Worm (Caenorhabditis elegans) whole organism, late embryonic: Measurements from ENCODE around the gene ZC8.6.

Source experiments
- K09A11.1 ChIP-seq: sonication (generic microtip); optimal IDR thresholded peaks from 2 replicates; lab custom pipeline; 2017; ENCODE audit warnings: antibody characterized with exemption, mild to moderate bottlenecking, missing genetic modification characterization, missing compliant biosample characterization; ENCODE audit not compliant: insufficient read depth
- ama-1 ChIP-seq: fragments of 150-350 bp; optimal IDR thresholded peaks from 2 replicates; lab custom pipeline; 2014
- ceh-14 ChIP-seq: sonication (generic microtip); optimal IDR thresholded peaks from 2 replicates; lab custom pipeline; 2016; ENCODE audit warnings: missing genotype, missing genetic modification characterization, missing compliant biosample characterization
- ceh-18 ChIP-seq: sonication (generic microtip); optimal IDR thresholded peaks from 2 replicates; lab custom pipeline; 2016; ENCODE audit warnings: missing genetic modification characterization, missing compliant biosample characterization
- ceh-19 ChIP-seq: fragments of 200-800 bp; sonication (Bioruptor generic); optimal IDR thresholded peaks from 2 replicates; lab custom pipeline; 2018; ENCODE audit warnings: mild to moderate bottlenecking, missing genetic modification characterization, missing compliant biosample characterization
- ceh-2 ChIP-seq: sonication (generic microtip); optimal IDR thresholded peaks from 2 replicates; lab custom pipeline; 2016; ENCODE audit warnings: missing genotype, missing genetic modification characterization, missing compliant biosample characterization
- ceh-22 ChIP-seq: sonication (generic microtip); optimal IDR thresholded peaks from 2 replicates; lab custom pipeline; 2017; ENCODE audit warnings: missing biosample characterization, missing genetic modification characterization
- ceh-30 ChIP-seq: fragments of 150-350 bp; optimal IDR thresholded peaks from 2 replicates; lab custom pipeline; 2014; ENCODE audit warnings: missing biosample characterization, missing genetic modification characterization
- ceh-31 ChIP-seq: sonication (generic microtip); optimal IDR thresholded peaks from 2 replicates; lab custom pipeline; 2016; ENCODE audit warnings: missing genetic modification characterization, missing compliant biosample characterization
- ceh-34 ChIP-seq: sonication (generic microtip); optimal IDR thresholded peaks from 2 replicates; lab custom pipeline; 2016; ENCODE audit warnings: mild to moderate bottlenecking, missing genetic modification characterization, missing compliant biosample characterization
- ceh-48 ChIP-seq: sonication (generic microtip); optimal IDR thresholded peaks from 2 replicates; lab custom pipeline; 2016; ENCODE audit warnings: missing genetic modification characterization, inconsistent platforms, missing compliant biosample characterization
- dmd-4 ChIP-seq: sonication (generic microtip); optimal IDR thresholded peaks from 2 replicates; lab custom pipeline; 2016; ENCODE audit warnings: borderline replicate concordance, missing genetic modification characterization, missing compliant biosample characterization
- elt-2 ChIP-seq: sonication (generic microtip); optimal IDR thresholded peaks from 2 replicates; lab custom pipeline; 2016; ENCODE audit warnings: missing genetic modification reagents, missing genetic modification characterization, missing compliant biosample characterization
- ets-4 ChIP-seq: sonication (generic microtip); optimal IDR thresholded peaks from 2 replicates; lab custom pipeline; 2016; ENCODE audit warnings: missing genetic modification characterization, missing compliant biosample characterization
- eyg-1 ChIP-seq: sonication (generic microtip); optimal IDR thresholded peaks from 2 replicates; lab custom pipeline; 2016; ENCODE audit warnings: missing genotype, missing genetic modification characterization, missing compliant biosample characterization
- fkh-6 ChIP-seq: sonication (generic microtip); optimal IDR thresholded peaks from 2 replicates; lab custom pipeline; 2016; ENCODE audit warnings: missing genetic modification characterization, missing compliant biosample characterization
- hlh-30 ChIP-seq: sonication (generic microtip); optimal IDR thresholded peaks from 2 replicates; lab custom pipeline; 2017; ENCODE audit warnings: antibody characterized with exemption, missing genetic modification characterization, missing compliant biosample characterization; ENCODE audit not compliant: insufficient read depth
- lim-6 ChIP-seq: sonication (generic microtip); optimal IDR thresholded peaks from 2 replicates; lab custom pipeline; 2016; ENCODE audit warnings: missing genetic modification characterization, missing compliant biosample characterization
- lin-11 ChIP-seq: fragments of 200-800 bp; sonication (Bioruptor generic); optimal IDR thresholded peaks from 2 replicates; lab custom pipeline; 2018; ENCODE audit warnings: mild to moderate bottlenecking, missing genetic modification characterization, missing compliant biosample characterization
- nfya-1 ChIP-seq: sonication (generic microtip); optimal IDR thresholded peaks from 2 replicates; lab custom pipeline; 2017; ENCODE audit warnings: missing genetic modification characterization, mild to moderate bottlenecking, missing compliant biosample characterization, antibody characterized with exemption, moderate library complexity
- nhr-232 ChIP-seq: sonication (generic microtip); optimal IDR thresholded peaks from 2 replicates; lab custom pipeline; 2016; ENCODE audit warnings: missing genetic modification characterization, missing compliant biosample characterization
- npax-4 ChIP-seq: sonication (generic microtip); optimal IDR thresholded peaks from 2 replicates; lab custom pipeline; 2016; ENCODE audit warnings: missing genetic modification characterization, missing compliant biosample characterization
- odd-2 ChIP-seq: sonication (generic microtip); optimal IDR thresholded peaks from 2 replicates; lab custom pipeline; 2017; ENCODE audit warnings: antibody characterized with exemption, mild to moderate bottlenecking, missing genetic modification characterization, missing compliant biosample characterization
- pag-3 ChIP-seq: sonication (generic microtip); optimal IDR thresholded peaks from 2 replicates; lab custom pipeline; 2016; ENCODE audit warnings: missing compliant biosample characterization, missing genetic modification characterization, borderline replicate concordance
- pat-9 ChIP-seq: fragments of 200-800 bp; sonication (Bioruptor generic); optimal IDR thresholded peaks from 2 replicates; lab custom pipeline; 2018; ENCODE audit warnings: mild to moderate bottlenecking, missing genetic modification characterization, moderate library complexity, missing compliant biosample characterization
- pha-2 ChIP-seq: sonication (generic microtip); optimal IDR thresholded peaks from 2 replicates; lab custom pipeline; 2017; ENCODE audit warnings: mild to moderate bottlenecking, missing genetic modification characterization, missing compliant biosample characterization
- pha-4 ChIP-seq: fragments of 150-350 bp; optimal IDR thresholded peaks from 2 replicates; lab custom pipeline; 2018; ENCODE audit warnings: missing biosample characterization, missing genetic modification reagents, missing genetic modification characterization
- pros-1 ChIP-seq: fragments of 150-350 bp; optimal IDR thresholded peaks from 2 replicates; lab custom pipeline; 2014; ENCODE audit warnings: missing biosample characterization, missing genetic modification reagents, missing genetic modification characterization
- ref-2 ChIP-seq: sonication (generic microtip); optimal IDR thresholded peaks from 2 replicates; lab custom pipeline; 2016; ENCODE audit warnings: missing genetic modification characterization, missing compliant biosample characterization
- rnt-1 ChIP-seq: sonication (generic microtip); optimal IDR thresholded peaks from 2 replicates; lab custom pipeline; 2016; ENCODE audit warnings: missing genetic modification characterization, missing compliant biosample characterization
- sdc-2 ChIP-seq: sonication (generic microtip); optimal IDR thresholded peaks from 2 replicates; lab custom pipeline; 2016; ENCODE audit warnings: missing genotype, missing genetic modification characterization, missing compliant biosample characterization
- sox-2 ChIP-seq: fragments of 200-800 bp; sonication (Bioruptor generic); IDR thresholded peaks from 2 replicates; pipeline ENCODE4 v1.3.6; 2022; ENCODE audit warnings: missing genetic modification reagents, missing genetic modification characterization, missing compliant biosample characterization
- sox-4 ChIP-seq: sonication (generic microtip); optimal IDR thresholded peaks from 2 replicates; lab custom pipeline; 2017; ENCODE audit warnings: mild to moderate bottlenecking, missing genetic modification characterization, inconsistent platforms, missing compliant biosample characterization
- tbx-2 ChIP-seq: sonication (generic microtip); optimal IDR thresholded peaks from 2 replicates; lab custom pipeline; 2016; ENCODE audit warnings: missing genetic modification characterization, missing compliant biosample characterization
- unc-3 ChIP-seq, 2 experiments: fragments of 200-800 bp in 1 of 2; sonication (Bioruptor generic) in 1 of 2; sonication (generic microtip) in 1 of 2; conservative IDR thresholded peaks in 1 of 2; optimal IDR thresholded peaks in 1 of 2; 2 replicates each; pipeline versions ENCODE4 v1.3.6 to Lab custom; 2016 to 2022; ENCODE audit warnings: missing compliant biosample characterization in 2 of 2, missing genetic modification characterization in 2 of 2, missing genetic modification reagents in 1 of 2
- unc-42 ChIP-seq: sonication (generic microtip); optimal IDR thresholded peaks from 2 replicates; lab custom pipeline; 2016; ENCODE audit warnings: missing genotype, missing genetic modification characterization, missing compliant biosample characterization
- unc-55 ChIP-seq: sonication (generic microtip); optimal IDR thresholded peaks from 2 replicates; lab custom pipeline; 2017; ENCODE audit warnings: missing biosample characterization, missing genetic modification reagents, missing genetic modification characterization
- unc-86 ChIP-seq: sonication (generic microtip); optimal IDR thresholded peaks from 2 replicates; lab custom pipeline; 2016; ENCODE audit warnings: missing genetic modification characterization, missing compliant biosample characterization

The ZC8.6 gene

DNA sequence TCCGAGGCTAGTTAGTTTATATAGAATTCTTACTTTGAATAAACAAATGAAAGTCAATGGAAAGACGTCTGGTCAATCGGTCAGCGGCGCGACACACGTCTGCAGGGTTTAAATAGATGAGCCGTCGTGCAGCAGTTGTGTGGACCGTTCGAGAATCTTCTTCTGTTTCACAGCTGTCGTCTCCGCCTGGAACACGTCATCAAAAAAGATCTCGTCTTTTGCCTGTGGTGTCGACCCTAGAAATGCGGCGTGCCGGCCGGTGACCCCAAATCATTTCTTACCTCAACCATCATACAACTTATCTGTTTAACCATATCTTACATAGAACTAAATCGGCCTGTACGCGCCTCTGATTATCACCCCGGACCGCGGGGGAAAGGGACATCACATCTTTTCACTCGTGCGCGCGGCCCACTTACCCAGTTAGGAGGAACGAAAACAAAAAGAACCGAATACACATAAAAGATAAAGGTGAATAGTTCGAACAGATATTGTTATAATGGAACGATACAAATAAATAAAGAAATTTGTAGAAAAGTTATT lies 25.3 kb downstream of the ZC8.6 start:
- TF ChIP-seq sox-2 (GFP tag; lab: Robert Waterston, UW) (no peak), eyg-1 (tag; lab: Kevin White, UChicago) (peak; percentile 6), unc-55 (GFP tag; lab: Kevin White, UChicago) (peak; percentile 38), sox-4 (tag; lab: Kevin White, UChicago) (no peak)

DNA sequence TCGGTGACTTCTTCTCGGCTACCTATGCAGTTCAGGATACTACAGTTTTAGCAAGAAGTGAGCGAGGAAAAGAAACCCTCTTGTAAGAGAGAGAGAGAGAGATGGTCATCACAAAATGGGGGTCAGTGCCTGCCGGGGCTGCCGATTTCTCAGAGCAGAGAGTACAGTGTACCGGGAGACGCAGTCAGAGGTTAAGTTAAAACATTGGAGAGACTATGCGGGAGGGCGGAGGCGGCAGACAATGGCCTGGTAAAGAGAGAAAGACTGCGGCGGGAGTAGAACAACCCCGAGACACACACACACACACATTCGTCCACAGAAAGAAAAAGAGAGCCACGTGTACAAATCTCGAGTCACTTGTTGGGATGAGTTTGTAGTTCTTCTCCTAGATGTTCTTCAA lies 26.0 kb downstream of the ZC8.6 start:
- TF ChIP-seq ceh-18 (tag; lab: Kevin White, UChicago) (peak; percentile 28), tbx-2 (tag; lab: Kevin White, UChicago) (peak; percentile 69), sox-2 (GFP tag; lab: Robert Waterston, UW) (no peak), sdc-2 (tag; lab: Kevin White, UChicago) (peak; percentile 15), K09A11.1 (no peak), dmd-4 (peak; percentile 3), ets-4 (no peak), ref-2 (tag; lab: Kevin White, UChicago) (peak; percentile 47), ceh-2 (tag; lab: Kevin White, UChicago) (peak; percentile 37), rnt-1 (tag; lab: Kevin White, UChicago) (peak; percentile 33), unc-55 (GFP tag; lab: Kevin White, UChicago) (peak; percentile 14), ceh-19 (GFP tag; lab: Kevin White, UChicago) (peak; percentile 12), hlh-30 (peak; percentile 85), ceh-31 (tag; lab: Kevin White, UChicago) (peak; percentile 43)

DNA sequence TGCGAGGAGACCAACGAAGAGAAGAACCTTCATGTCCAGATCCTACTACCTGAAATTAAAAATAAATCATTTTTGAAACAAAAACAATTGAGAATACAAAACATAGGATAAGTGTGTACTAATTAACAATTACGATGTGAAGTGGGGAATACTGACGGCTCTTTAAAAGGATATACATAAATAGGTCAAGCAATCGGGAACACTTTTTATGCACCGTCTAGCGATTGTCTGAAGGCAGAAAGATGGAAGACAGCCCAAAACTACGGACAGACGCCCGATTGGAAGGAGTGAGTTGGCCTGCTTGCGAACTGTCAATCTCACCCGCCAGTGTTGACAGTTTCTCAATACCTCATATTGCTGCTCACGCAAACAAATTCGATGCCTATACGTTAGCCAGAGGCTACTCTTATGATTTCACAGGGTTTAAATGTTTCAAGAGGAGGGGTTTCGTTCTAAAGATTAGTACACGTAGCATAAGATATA lies 26.5 kb downstream of the ZC8.6 start, which contains the start of gene calu-1:
Gene calu-1, minus strand, starts transcription at position 51 of the 483 bp plus-strand sequence.
- TF ChIP-seq ceh-14 (tag; lab: Kevin White, UChicago) (no peak), lim-6 (tag; lab: Kevin White, UChicago) (no peak), pha-4 (tag; lab: Kevin White, UChicago) (no peak), npax-4 (tag; lab: Kevin White, UChicago) (no peak), unc-3 (GFP tag; conservative IDR thresholded peaks at IDR 0.05; lab: Robert Waterston, UW) (no peak), unc-3 (tag; optimal IDR thresholded peaks at IDR 0.05; lab: Kevin White, UChicago) (no peak), pag-3 (tag; lab: Kevin White, UChicago) (no peak), sdc-2 (tag; lab: Kevin White, UChicago) (no peak), sox-4 (tag; lab: Kevin White, UChicago) (no peak)

DNA sequence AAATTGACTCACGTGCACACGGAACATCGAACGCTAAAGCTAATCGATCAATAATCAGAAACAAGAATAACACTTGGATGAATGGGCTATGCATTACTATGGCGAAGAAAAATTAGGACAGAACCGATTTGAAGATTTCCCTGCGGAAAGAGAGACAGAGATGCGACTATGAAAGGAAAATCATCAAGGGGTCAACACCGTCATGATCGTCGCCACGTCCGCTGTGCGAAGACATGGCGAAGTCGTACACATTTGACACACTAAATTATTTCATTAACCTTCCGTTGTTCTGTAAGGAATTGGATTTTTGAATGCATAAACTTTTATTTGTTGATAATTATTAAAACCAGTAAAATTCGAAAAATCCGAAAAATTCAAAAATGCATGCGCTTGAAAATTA lies 28.2 kb downstream of the ZC8.6 start, which contains the start of gene M03F4.6:
Gene M03F4.6, minus strand, starts transcription at position 101 of the 400 bp plus-strand sequence.
- TF ChIP-seq fkh-6 (tag; lab: Kevin White, UChicago) (no peak), ceh-14 (tag; lab: Kevin White, UChicago) (no peak), ama-1 (lab: Kevin White, UChicago) (peak; percentile 68), ceh-48 (tag; lab: Kevin White, UChicago) (no peak)

DNA sequence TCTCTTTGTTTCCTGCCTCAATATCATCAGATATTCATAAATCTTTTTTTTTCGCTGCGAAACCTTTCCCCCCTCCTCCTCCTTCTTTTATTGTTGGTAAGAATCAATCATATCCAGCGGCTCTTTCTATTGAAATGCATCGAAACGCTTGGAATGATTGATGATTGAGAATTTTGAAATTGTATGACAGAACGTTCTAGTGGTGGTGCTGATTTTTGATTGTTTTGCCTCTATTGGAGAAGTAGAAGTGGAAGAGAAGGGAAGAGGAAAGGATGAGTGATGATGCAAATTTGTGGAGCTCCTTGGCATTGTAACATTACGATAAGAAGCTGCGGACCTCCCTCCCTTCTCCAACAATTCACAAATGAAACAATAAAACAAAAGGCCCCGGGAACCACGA lies 31.8 kb downstream of the ZC8.6 start:
- TF ChIP-seq ceh-30 (no peak), unc-55 (GFP tag; lab: Kevin White, UChicago) (peak; percentile 73)

DNA sequence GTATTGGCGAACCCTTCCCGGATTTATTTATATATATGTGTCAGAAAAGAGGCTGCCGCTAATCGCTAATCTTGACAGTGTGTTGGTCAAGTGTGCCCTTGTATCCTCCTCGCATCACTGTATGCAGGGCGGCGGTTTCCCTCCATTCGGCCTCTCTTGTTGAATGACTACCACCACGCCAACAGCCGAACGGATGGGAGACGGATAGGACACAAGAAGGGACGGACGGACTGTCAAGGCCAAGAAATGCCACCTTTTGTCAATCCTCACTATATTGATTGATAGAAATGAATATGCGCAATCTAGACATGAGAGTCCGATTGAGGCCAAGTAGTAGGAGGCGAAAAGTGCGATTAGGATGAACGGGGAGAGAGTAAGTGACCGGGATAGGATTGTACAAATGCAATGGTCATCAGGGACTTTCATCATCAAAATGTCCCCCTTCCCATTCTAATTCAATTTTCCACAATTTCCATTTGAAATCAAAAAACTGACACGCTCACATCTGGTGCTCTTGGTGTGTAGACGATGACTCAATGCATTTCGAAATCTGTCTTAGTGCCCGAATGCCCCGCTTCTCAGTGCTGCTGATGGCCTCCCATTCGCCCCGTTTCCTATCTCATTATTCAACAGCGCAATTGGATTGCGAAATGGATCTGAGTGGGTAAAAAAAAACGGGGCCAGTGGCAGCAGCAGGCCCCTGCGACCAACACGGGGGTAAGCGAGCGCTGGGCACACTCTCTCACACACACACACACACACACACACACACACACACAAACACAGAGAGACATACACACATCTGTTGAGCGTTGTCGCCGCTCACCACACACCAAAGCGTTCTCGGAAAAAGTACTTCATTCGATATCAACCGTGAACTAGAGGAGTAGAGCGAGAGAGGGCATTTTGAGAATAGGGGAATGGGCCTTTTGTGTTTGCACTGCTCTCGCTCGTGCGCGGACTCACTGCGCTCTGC lies 35.4 kb downstream of the ZC8.6 start:
- peak; percentile 23 for TF ChIP-seq ceh-14 (tag; lab: Kevin White, UChicago)
- peak; percentile 74 for TF ChIP-seq ceh-34 (tag; lab: Kevin White, UChicago)
- peak; percentile 75 for TF ChIP-seq pha-2 (tag; lab: Kevin White, UChicago)
- TF ChIP-seq lin-11: peak; percentile 36
- no peak for TF ChIP-seq odd-2 (tag; lab: Kevin White, UChicago)
- TF ChIP-seq unc-42 (tag; lab: Kevin White, UChicago): peak; percentile 80
- TF ChIP-seq elt-2 (tag; lab: Kevin White, UChicago): peak; percentile 24
- peak; percentile 49 for TF ChIP-seq nfya-1 (tag; lab: Kevin White, UChicago)
- TF ChIP-seq fkh-6 (tag; lab: Kevin White, UChicago): peak; percentile 1
- no peak for TF ChIP-seq pag-3 (tag; lab: Kevin White, UChicago)
- TF ChIP-seq nhr-232 (tag; lab: Kevin White, UChicago): no peak
- TF ChIP-seq unc-55 (GFP tag; lab: Kevin White, UChicago): peak; percentile 14
- TF ChIP-seq pat-9: no peak
- no peak for TF ChIP-seq unc-86 (tag; lab: Kevin White, UChicago)
- peak; percentile 12 for TF ChIP-seq pros-1 (tag; lab: Kevin White, UChicago)
- TF ChIP-seq ceh-31 (tag; lab: Kevin White, UChicago): peak; percentile 18
- TF ChIP-seq ceh-22: peak; percentile 40
